Worm (Caenorhabditis elegans) whole organism, mixed stage, embryonic: ENCODE measurements around the gene C25E10.4.

Experiments
- M03D4.4 ChIP-seq: sonication (generic microtip); optimal IDR thresholded peaks from 2 replicates; lab custom pipeline; 2017; ENCODE audit warnings: mild to moderate bottlenecking, missing genetic modification characterization, missing compliant biosample characterization
- bed-3 ChIP-seq: fragments of 200-800 bp; sonication (Bioruptor generic); optimal IDR thresholded peaks from 3 replicates; lab custom pipeline; 2018; ENCODE audit warnings: mild to moderate bottlenecking, missing genetic modification characterization, moderate library complexity, missing compliant biosample characterization
- blmp-1 ChIP-seq: fragments of 150-350 bp; optimal IDR thresholded peaks from 2 replicates; lab custom pipeline; 2014; ENCODE audit warnings: missing biosample characterization, missing genetic modification characterization
- ceh-39 ChIP-seq: fragments of 150-350 bp; optimal IDR thresholded peaks from 2 replicates; lab custom pipeline; 2014; ENCODE audit warnings: missing biosample characterization, missing genetic modification characterization
- ceh-43 ChIP-seq: fragments of 200-800 bp; sonication (Bioruptor generic); optimal IDR thresholded peaks from 2 replicates; lab custom pipeline; 2018; ENCODE audit warnings: mild to moderate bottlenecking, missing genetic modification characterization, moderate library complexity, missing compliant biosample characterization
- ceh-83 ChIP-seq: fragments of 200-800 bp; sonication (Bioruptor generic); optimal IDR thresholded peaks from 2 replicates; lab custom pipeline; 2018; ENCODE audit warnings: mild to moderate bottlenecking, missing genetic modification characterization, missing compliant biosample characterization
- ces-1 ChIP-seq: fragments of 150-350 bp; optimal IDR thresholded peaks from 2 replicates; lab custom pipeline; 2014; ENCODE audit warnings: missing biosample characterization, missing genetic modification reagents, missing genetic modification characterization
- cnd-1 ChIP-seq: fragments of 200-800 bp; sonication (Bioruptor generic); optimal IDR thresholded peaks from 2 replicates; lab custom pipeline; 2018; ENCODE audit warnings: mild to moderate bottlenecking, missing genetic modification characterization, missing compliant biosample characterization
- drap-1 ChIP-seq: fragments of 200-800 bp; sonication (Bioruptor generic); optimal IDR thresholded peaks from 3 replicates; lab custom pipeline; 2018; ENCODE audit warnings: mild to moderate bottlenecking, missing genetic modification characterization, missing compliant biosample characterization
- elt-1 ChIP-seq: sonication (generic microtip); optimal IDR thresholded peaks from 2 replicates; lab custom pipeline; 2017; ENCODE audit warnings: missing genetic modification characterization, mild to moderate bottlenecking, missing compliant biosample characterization, antibody characterized with exemption, moderate library complexity, borderline replicate concordance; ENCODE audit not compliant: insufficient read depth
- flh-1 ChIP-seq: fragments of 200-800 bp; sonication (Bioruptor generic); optimal IDR thresholded peaks from 2 replicates; lab custom pipeline; 2018; ENCODE audit warnings: mild to moderate bottlenecking, missing genetic modification characterization, moderate library complexity, missing compliant biosample characterization
- ham-2 ChIP-seq: fragments of 200-800 bp; sonication (Bioruptor generic); optimal IDR thresholded peaks from 2 replicates; lab custom pipeline; 2018; ENCODE audit warnings: mild to moderate bottlenecking, missing genetic modification characterization, missing compliant biosample characterization
- hlh-1 ChIP-seq: fragments of 150-350 bp; optimal IDR thresholded peaks from 2 replicates; lab custom pipeline; 2014; ENCODE audit warnings: missing biosample characterization, missing genetic modification reagents, missing genetic modification characterization
- lin-13 ChIP-seq: fragments of 150-350 bp; optimal IDR thresholded peaks from 2 replicates; lab custom pipeline; 2014; ENCODE audit warnings: missing biosample characterization, missing genetic modification characterization
- lin-32 ChIP-seq: fragments of 200-800 bp; sonication (Bioruptor generic); optimal IDR thresholded peaks from 2 replicates; lab custom pipeline; 2018; ENCODE audit warnings: mild to moderate bottlenecking, missing genetic modification characterization, missing compliant biosample characterization
- lsy-2 ChIP-seq: fragments of 150-350 bp; optimal IDR thresholded peaks from 2 replicates; lab custom pipeline; 2014; ENCODE audit warnings: missing biosample characterization, missing genetic modification characterization
- mab-5 ChIP-seq: fragments of 150-350 bp; optimal IDR thresholded peaks from 2 replicates; lab custom pipeline; 2014; ENCODE audit warnings: missing biosample characterization, missing genetic modification characterization
- mep-1 ChIP-seq: fragments of 150-350 bp; optimal IDR thresholded peaks from 2 replicates; lab custom pipeline; 2017; ENCODE audit warnings: missing biosample characterization, missing genetic modification reagents, missing genetic modification characterization, inconsistent platforms
- nhr-2 ChIP-seq: fragments of 150-350 bp; optimal IDR thresholded peaks from 2 replicates; lab custom pipeline; 2014; ENCODE audit warnings: missing biosample characterization, missing genetic modification characterization
- nhr-28 ChIP-seq: fragments of 150-350 bp; optimal IDR thresholded peaks from 2 replicates; lab custom pipeline; 2014; ENCODE audit warnings: missing biosample characterization, missing genetic modification characterization
- nhr-76 ChIP-seq: sonication (generic microtip); optimal IDR thresholded peaks from 2 replicates; lab custom pipeline; 2017; ENCODE audit warnings: missing biosample characterization, missing genetic modification characterization
- pha-4 ChIP-seq: fragments of 150-350 bp; optimal IDR thresholded peaks from 2 replicates; lab custom pipeline; 2018; ENCODE audit warnings: missing biosample characterization, missing genetic modification reagents, missing genetic modification characterization
- sptf-1 ChIP-seq: sonication (generic microtip); optimal IDR thresholded peaks from 2 replicates; lab custom pipeline; 2017; ENCODE audit warnings: mild to moderate bottlenecking, missing genetic modification characterization, moderate library complexity, missing compliant biosample characterization
- tbx-8 ChIP-seq: fragments of 200-800 bp; sonication (Bioruptor generic); optimal IDR thresholded peaks from 2 replicates; lab custom pipeline; 2018; ENCODE audit warnings: mild to moderate bottlenecking, missing genetic modification characterization, moderate library complexity, missing compliant biosample characterization
- unc-120 ChIP-seq: sonication (generic microtip); optimal IDR thresholded peaks from 2 replicates; lab custom pipeline; 2017; ENCODE audit warnings: missing genetic modification characterization, missing compliant biosample characterization; ENCODE audit not compliant: poor library complexity, severe bottlenecking
- unc-39 ChIP-seq: fragments of 150-350 bp; optimal IDR thresholded peaks from 2 replicates; lab custom pipeline; 2014; ENCODE audit warnings: missing biosample characterization, missing genetic modification characterization
- unc-62 ChIP-seq: fragments of 150-350 bp; optimal IDR thresholded peaks from 2 replicates; lab custom pipeline; 2014; ENCODE audit warnings: missing biosample characterization, missing genetic modification reagents, missing genetic modification characterization
- ztf-11 ChIP-seq: fragments of 150-350 bp; optimal IDR thresholded peaks from 2 replicates; lab custom pipeline; 2014; ENCODE audit warnings: missing biosample characterization, missing genetic modification characterization

C25E10.4 gene

DNA sequence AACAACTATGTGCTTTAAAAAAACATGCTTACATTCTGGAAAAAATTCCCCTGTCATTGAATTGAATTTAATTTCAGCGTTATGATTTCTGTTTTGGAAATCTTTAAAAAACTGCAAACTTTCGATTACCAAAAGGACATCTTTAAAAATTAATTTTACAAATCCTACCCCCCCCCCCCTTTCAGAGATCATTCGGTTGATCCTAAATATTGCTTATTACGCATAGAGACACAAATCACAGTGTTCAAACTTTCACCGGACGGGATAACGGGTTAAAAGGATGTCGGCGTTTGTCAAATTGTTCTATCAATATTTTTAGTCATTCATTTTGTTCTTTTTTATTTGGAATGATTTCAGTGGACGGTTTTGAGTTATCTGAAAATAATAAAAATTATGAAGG, at the start of gene C25E10.4:
TSS of gene C25E10.4 (plus strand) at position 301 of the 400 bp plus-strand sequence.
- TF ChIP-seq sptf-1 (tag; lab: Kevin White, UChicago), result no peak
- TF ChIP-seq unc-120 (tag; lab: Kevin White, UChicago), result no peak
- TF ChIP-seq tbx-8 (GFP tag; lab: Kevin White, UChicago), result no peak
- TF ChIP-seq elt-1 (tag; lab: Kevin White, UChicago), result no peak
- no peak for TF ChIP-seq lin-13
- no peak for TF ChIP-seq cnd-1 (tag; lab: Kevin White, UChicago)

DNA sequence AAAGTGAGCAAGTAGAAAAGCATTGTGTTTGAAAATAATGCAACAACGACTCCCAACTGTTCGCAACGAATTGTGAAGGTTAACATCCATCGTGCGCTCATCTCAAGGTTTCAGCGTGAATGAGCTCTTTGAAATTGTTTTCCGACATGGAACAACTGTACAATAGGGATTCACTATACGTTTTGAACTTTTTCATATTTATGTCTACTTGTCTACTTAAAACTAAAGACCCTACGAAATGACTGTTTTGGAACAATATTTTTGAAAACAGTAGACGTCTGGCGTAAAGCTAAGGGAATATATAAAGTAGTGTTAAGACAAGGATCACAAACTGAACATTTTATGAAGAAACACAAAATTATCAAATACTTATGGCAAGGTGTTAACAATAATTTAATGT, 49.8 kb upstream of the C25E10.4 start, which contains the start of gene str-86:
TSS of gene str-86 (minus strand) at position 101 of the 400 bp plus-strand sequence.
- TF ChIP-seq sptf-1 (tag; lab: Kevin White, UChicago), result no peak
- no peak for TF ChIP-seq ceh-43
- TF ChIP-seq nhr-28 (tag; lab: Kevin White, UChicago), result no peak
- TF ChIP-seq unc-62 (GFP tag; lab: Kevin White, UChicago), result no peak
- TF ChIP-seq cnd-1 (tag; lab: Kevin White, UChicago), result no peak
- no peak for TF ChIP-seq nhr-76

DNA sequence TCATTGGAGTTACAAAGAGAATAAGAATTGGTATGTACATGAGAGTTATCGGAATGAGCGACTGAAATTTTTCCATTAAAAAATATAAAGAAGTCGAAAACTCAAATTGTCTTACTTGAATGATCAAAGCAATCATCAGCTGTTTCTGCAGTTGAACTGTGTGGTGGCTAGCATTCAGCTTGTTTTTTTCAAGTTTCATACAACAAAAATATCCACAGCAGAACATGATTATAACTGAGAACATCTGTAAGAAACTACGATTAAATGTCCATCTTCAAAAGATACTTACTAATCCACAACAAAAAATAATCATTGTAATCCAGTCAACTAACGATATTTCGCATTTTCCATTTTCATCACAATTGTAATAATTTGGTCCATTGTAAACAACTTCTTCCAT, 48.6 kb upstream of the C25E10.4 start:
- TF ChIP-seq nhr-28 (tag; lab: Kevin White, UChicago), result no peak
- no peak for TF ChIP-seq ces-1 (GFP tag; lab: Kevin White, UChicago)
- TF ChIP-seq ceh-83 (GFP tag; lab: Kevin White, UChicago), result no peak
- no peak for TF ChIP-seq ceh-39 (tag; lab: Kevin White, UChicago)
- no peak for TF ChIP-seq drap-1 (GFP tag; lab: Kevin White, UChicago)
- TF ChIP-seq sptf-1 (tag; lab: Kevin White, UChicago), result no peak
- no peak for TF ChIP-seq ham-2 (GFP tag; lab: Kevin White, UChicago)
- TF ChIP-seq unc-39 (tag; lab: Kevin White, UChicago), result no peak
- no peak for TF ChIP-seq pha-4

- TF ChIP-seq drap-1 (GFP tag; lab: Kevin White, UChicago), result no peak
Measured at ce11 chrV:8985740-8986139, 47.6 kb upstream of the C25E10.4 start, which contains the start of gene str-85. Gene str-85 (minus strand): TSS chrV:8985840.

DNA sequence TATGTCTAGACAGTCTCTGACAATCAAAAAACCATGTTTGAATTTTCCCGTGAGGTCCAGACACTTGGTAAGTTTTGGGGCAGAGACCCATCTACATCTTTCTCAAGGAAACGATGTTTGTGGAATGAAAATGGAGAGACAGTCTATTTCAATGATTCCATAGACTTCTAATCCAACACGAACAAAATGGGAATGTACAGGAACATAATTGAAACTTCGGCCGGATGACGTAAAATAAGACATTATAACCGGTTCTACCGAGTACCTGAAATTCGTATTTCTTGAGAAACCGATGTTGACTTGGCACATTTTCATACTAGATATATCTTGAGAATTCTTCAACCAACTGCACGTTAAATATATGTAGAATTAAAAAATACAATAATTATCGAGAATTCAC, 45.3 kb upstream of the C25E10.4 start, which contains the start of gene str-87:
TSS of gene str-87 (minus strand) at position 101 of the 400 bp plus-strand sequence.
- TF ChIP-seq ceh-83 (GFP tag; lab: Kevin White, UChicago) (no peak), unc-120 (tag; lab: Kevin White, UChicago) (no peak), unc-39 (tag; lab: Kevin White, UChicago) (no peak), lin-13 (no peak), lin-32 (GFP tag; lab: Kevin White, UChicago) (no peak), mep-1 (tag; lab: Kevin White, UChicago) (no peak), hlh-1 (no peak), ces-1 (GFP tag; lab: Kevin White, UChicago) (no peak), drap-1 (GFP tag; lab: Kevin White, UChicago) (no peak), blmp-1 (tag; lab: Kevin White, UChicago) (no peak), nhr-2 (tag; lab: Kevin White, UChicago) (no peak), bed-3 (GFP tag; lab: Kevin White, UChicago) (no peak), nhr-76 (no peak), flh-1 (no peak), mab-5 (tag; lab: Kevin White, UChicago) (no peak), ham-2 (GFP tag; lab: Kevin White, UChicago) (no peak), sptf-1 (tag; lab: Kevin White, UChicago) (no peak)

DNA sequence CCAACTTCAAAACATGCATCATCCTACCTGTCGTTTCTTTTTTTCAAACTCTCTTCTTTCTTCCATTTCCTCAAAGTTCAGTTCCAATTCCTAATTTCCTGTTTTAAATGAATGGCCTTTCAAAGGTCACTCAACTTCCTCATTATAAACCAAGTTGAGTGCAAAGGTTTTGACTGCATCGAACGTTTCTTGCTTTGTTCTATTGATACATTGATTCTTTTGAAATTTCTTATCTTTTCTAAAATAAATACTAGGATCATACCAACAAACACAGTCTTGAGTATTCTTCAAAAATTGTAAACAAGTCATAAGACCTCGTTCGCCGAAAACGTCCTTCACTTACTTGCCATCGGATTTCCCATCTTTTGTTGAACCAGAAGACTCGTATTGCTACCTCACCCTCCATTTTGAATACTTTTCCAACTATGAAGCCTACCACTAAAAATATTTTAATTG, 43.1 kb upstream of the C25E10.4 start, which contains the start of gene F59E11.7:
TSS of gene F59E11.7 (plus strand) at position 51 of the 456 bp plus-strand sequence.
- no peak for TF ChIP-seq nhr-76
- no peak for TF ChIP-seq lin-32 (GFP tag; lab: Kevin White, UChicago)
- TF ChIP-seq M03D4.4 (tag; lab: Kevin White, UChicago), result no peak
- no peak for TF ChIP-seq mep-1 (tag; lab: Kevin White, UChicago)
- no peak for TF ChIP-seq flh-1
- no peak for TF ChIP-seq ces-1 (GFP tag; lab: Kevin White, UChicago)
- TF ChIP-seq ztf-11 (tag; lab: Kevin White, UChicago), result no peak
- TF ChIP-seq blmp-1 (tag; lab: Kevin White, UChicago), result no peak
- TF ChIP-seq lin-13, result no peak
- no peak for TF ChIP-seq hlh-1
- no peak for TF ChIP-seq cnd-1 (tag; lab: Kevin White, UChicago)
- TF ChIP-seq ceh-39 (tag; lab: Kevin White, UChicago), result no peak
- no peak for TF ChIP-seq lsy-2 (tag; lab: Kevin White, UChicago)
